Fruit fly (Drosophila melanogaster): ENCODE measurements around the gene aust.
A peak's percentile ranks its signal among the peaks of the same experiment; 100 is the strongest.

aust gene

DNA sequence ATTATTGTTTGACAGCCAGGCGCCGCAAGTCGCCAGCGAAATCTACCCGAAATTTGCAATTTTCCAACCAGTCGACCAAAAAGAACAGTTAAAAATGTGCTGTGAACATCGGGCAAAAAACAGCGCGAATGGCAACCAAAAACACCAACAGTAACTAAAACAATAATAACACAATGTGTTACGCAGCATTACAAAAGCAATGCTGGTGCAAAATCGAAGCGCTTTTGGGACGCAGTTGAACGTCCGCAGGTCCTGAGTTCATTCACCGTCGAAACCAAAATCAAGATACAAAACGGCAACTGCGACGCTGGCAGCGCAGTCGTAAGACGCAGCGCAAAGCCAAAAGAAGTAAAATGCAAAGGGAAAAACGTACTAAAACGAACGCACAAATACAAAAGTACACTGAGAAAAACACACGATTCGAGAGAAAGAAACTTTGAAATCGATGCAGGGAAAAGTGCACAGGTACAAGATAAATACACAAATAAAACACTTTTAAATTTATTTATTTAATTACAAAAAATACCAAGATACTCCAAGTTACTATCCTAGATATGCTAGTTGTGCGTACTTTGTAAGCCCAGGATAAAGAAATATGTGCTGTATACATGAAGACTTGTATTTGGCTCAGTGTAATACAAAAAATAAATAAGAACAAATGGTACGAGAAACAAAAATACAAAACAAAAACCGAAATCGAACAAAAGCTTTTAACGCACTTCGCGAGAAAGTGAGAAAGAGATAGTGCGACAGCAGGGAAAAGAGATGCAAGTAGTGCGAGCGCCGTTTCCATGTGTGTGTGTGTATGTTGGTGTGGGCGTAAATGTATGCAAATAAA lies 39.8 kb downstream of the aust start (continued):
- TF ChIP-seq pzg (GFP tag; optimal IDR thresholded peaks at IDR 0.05) (no peak), CG12769 (tag; optimal IDR thresholded peaks at IDR 0.05) (no peak), prd (optimal IDR thresholded peaks at IDR 0.05) (no peak), prd (GFP tag; IDR thresholded peaks at IDR 0.05) (peak; percentile 65), CG30020 (tag; optimal IDR thresholded peaks at IDR 0.05) (no peak), Mad (GFP tag; optimal IDR thresholded peaks at IDR 0.05) (peak; percentile 18), CG3281 (GFP tag; optimal IDR thresholded peaks at IDR 0.05) (peak; percentile 69), NK7.1 (GFP tag; optimal IDR thresholded peaks at IDR 0.05) (no peak), tx (GFP tag; optimal IDR thresholded peaks at IDR 0.05) (no peak), bigmax (GFP tag; optimal IDR thresholded peaks at IDR 0.05) (no peak), onecut (GFP tag; IDR thresholded peaks at IDR 0.05) (no peak), CG9727 (GFP tag; optimal IDR thresholded peaks at IDR 0.05) (peak; percentile 58), HLH4C (GFP tag; IDR thresholded peaks at IDR 0.05; ENCODE audit: partially characterized antibody) (no peak), H15 (GFP tag; IDR thresholded peaks at IDR 0.05) (peak; percentile 28; the same call in 1 of the 3 replicates), CG8944 (GFP tag; optimal IDR thresholded peaks at IDR 0.05) (no peak), CG9609 (GFP tag; optimal IDR thresholded peaks at IDR 0.05) (peak; percentile 4), CG11696 (GFP tag; IDR thresholded peaks at IDR 0.05) (0 out of 2 replicates have a peak, but pooled peaks have one; percentile 11), mam (GFP tag; optimal IDR thresholded peaks at IDR 0.05) (no peak), Dad (GFP tag; optimal IDR thresholded peaks at IDR 0.05) (peak; percentile 20), dmrt11E (tag; optimal IDR thresholded peaks at IDR 0.05) (peak; percentile 3), cad (GFP tag; optimal IDR thresholded peaks at IDR 0.05) (no peak), CG8359 (GFP tag; optimal IDR thresholded peaks at IDR 0.05; ENCODE audit: borderline replicate concordance) (no peak), Hr3 (GFP tag; optimal IDR thresholded peaks at IDR 0.05) (peak; percentile 57), CG10366 (GFP tag; IDR thresholded peaks at IDR 0.05) (no peak), Vsx1 (GFP tag; optimal IDR thresholded peaks at IDR 0.05) (peak; percentile 30), Mrtf (GFP tag; IDR thresholded peaks at IDR 0.05) (no peak; the same call in 2 of the 3 replicates), hkb (optimal IDR thresholded peaks at IDR 0.05) (no peak), hkb (GFP tag; IDR thresholded peaks at IDR 0.05) (peak; percentile 48; the same call in 1 of the 2 replicates), nmo (GFP tag; optimal IDR thresholded peaks at IDR 0.05) (peak; percentile 81), Adf1 (GFP tag; IDR thresholded peaks at IDR 0.05) (peak; percentile 50), CG17328 (GFP tag; IDR thresholded peaks at IDR 0.05) (no peak; the same call in 1 of the 2 replicates), eve (GFP tag; optimal IDR thresholded peaks at IDR 0.05) (peak in 1 of 2 experiments; percentile 84), sd (tag; optimal IDR thresholded peaks at IDR 0.05) (peak; percentile 35), Lpt (GFP tag; optimal IDR thresholded peaks at IDR 0.05) (no peak), CG14710 (tag; optimal IDR thresholded peaks at IDR 0.05) (peak; percentile 53), Dll (GFP tag; IDR thresholded peaks at IDR 0.05; ENCODE audit: partially characterized antibody) (no peak), ara (GFP tag; IDR thresholded peaks at IDR 0.05) (no peak), maf-S (GFP tag; optimal IDR thresholded peaks at IDR 0.05) (no peak), pb (GFP tag; optimal IDR thresholded peaks at IDR 0.05) (no peak), corto (GFP tag; optimal IDR thresholded peaks at IDR 0.05) (peak; percentile 88), CG11247 (GFP tag; IDR thresholded peaks at IDR 0.05) (peak; percentile 32; the same call in 1 of the 2 replicates), twi (tag; optimal IDR thresholded peaks at IDR 0.05) (no peak), CG8478 (optimal IDR thresholded peaks at IDR 0.05) (no peak), Hsf (GFP tag; optimal IDR thresholded peaks at IDR 0.05) (peak; percentile 64), GATAe (GFP tag; conservative IDR thresholded peaks at IDR 0.05) (no peak), CG14441 (GFP tag; IDR thresholded peaks at IDR 0.05) (peak; percentile 69), B-H1 (GFP tag; IDR thresholded peaks at IDR 0.05) (no peak; the same call in 2 of the 3 replicates), CG3995 (GFP tag; optimal IDR thresholded peaks at IDR 0.05) (no peak), CG15269 (tag; optimal IDR thresholded peaks at IDR 0.05) (peak; percentile 77), CG4328 (GFP tag; optimal IDR thresholded peaks at IDR 0.05) (peak; percentile 13), az2 (GFP tag; optimal IDR thresholded peaks at IDR 0.05) (peak; percentile 69)

All from whole organism, embryonic.